Worm (Caenorhabditis elegans) whole organism, late embryonic: ENCODE measurements around the gene Y41C4A.32.

Experiments
- ceh-45 ChIP-seq: fragments of 200-800 bp; sonication (Bioruptor generic); IDR thresholded peaks from 2 replicates; pipeline ENCODE4 v1.3.6; 2022; ENCODE audit warnings: missing genetic modification reagents, missing genetic modification characterization, missing compliant biosample characterization
- hlh-6 ChIP-seq: sonication (generic microtip); optimal IDR thresholded peaks from 2 replicates; lab custom pipeline; 2016; ENCODE audit warnings: missing genotype, missing genetic modification characterization, missing compliant biosample characterization
- pha-4 ChIP-seq: fragments of 150-350 bp; optimal IDR thresholded peaks from 2 replicates; lab custom pipeline; 2018; ENCODE audit warnings: missing biosample characterization, missing genetic modification reagents, missing genetic modification characterization
- unc-86 ChIP-seq: sonication (generic microtip); optimal IDR thresholded peaks from 2 replicates; lab custom pipeline; 2016; ENCODE audit warnings: missing genetic modification characterization, missing compliant biosample characterization

DNA sequence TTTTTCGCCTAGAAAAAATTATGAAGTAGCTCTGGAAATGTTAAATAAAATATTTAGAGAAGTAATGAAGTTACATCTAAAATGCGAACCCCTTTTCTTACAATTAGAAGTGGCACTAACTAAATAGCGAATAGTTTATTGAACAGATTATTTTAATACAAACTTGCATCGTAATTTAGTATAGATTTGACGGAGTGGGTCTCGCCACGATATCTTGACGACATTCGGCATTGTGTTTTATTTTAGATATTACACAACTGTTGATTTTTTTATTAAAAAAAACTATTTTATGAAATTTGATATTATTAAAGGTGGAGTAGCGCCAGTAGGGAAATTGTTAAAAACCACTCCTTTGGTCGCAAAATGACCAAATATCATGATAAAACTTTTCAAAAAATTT, 31.6 kb upstream of the Y41C4A.32 start:
- TF ChIP-seq unc-86 (tag; lab: Kevin White, UChicago) (no peak), pha-4 (tag; lab: Kevin White, UChicago) (no peak), ceh-45 (GFP tag; lab: Robert Waterston, UW) (no peak), hlh-6 (tag; lab: Kevin White, UChicago) (no peak)
